Worm (Caenorhabditis elegans): ENCODE data around the gene C31H2.3.

Gene C31H2.3

ce11 chrX:5168770-5169169 lies 14.6 kb upstream of the C31H2.3 start:
- TF ChIP-seq sem-2 (GFP tag; optimal IDR thresholded peaks at IDR 0.05) (no peak), tbx-8 (GFP tag; optimal IDR thresholded peaks at IDR 0.05) (no peak), ham-2 (GFP tag; optimal IDR thresholded peaks at IDR 0.05) (no peak), hlh-1 (tag; optimal IDR thresholded peaks at IDR 0.05) (no peak), ceh-39 (tag; optimal IDR thresholded peaks at IDR 0.05) (no peak), unc-120 (tag; optimal IDR thresholded peaks at IDR 0.05; ENCODE audit: poor library complexity, severe bottlenecking) (no peak), bed-3 (GFP tag; optimal IDR thresholded peaks at IDR 0.05) (no peak), lin-13 (tag; optimal IDR thresholded peaks at IDR 0.05) (no peak), drap-1 (GFP tag; optimal IDR thresholded peaks at IDR 0.05) (no peak), M03D4.4 (tag; optimal IDR thresholded peaks at IDR 0.05) (no peak), sptf-1 (tag; optimal IDR thresholded peaks at IDR 0.05) (no peak)

DNA sequence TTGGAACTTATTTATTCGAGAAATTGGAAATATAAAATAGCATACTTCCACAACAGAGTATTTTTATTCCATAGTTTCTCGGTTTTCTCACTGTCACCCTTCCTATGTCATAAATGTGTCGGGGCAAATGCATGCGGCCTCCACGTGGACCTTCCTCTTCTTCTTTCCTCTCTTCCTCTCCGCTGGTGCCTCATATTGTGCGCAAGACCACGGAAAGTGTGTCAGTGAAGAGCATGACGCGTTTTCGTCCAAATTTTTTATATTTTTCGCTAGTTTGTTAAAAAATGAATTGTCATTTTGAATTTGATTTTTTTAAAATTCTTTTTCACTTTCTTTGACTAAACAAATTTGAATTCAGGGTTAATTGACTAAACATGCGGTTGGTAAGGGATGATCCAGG lies 10.9 kb upstream of the C31H2.3 start, which contains the start of gene mans-3:
mans-3 (plus strand) TSS at position 359 of the 400 bp plus-strand sequence.
- TF ChIP-seq ces-1 (GFP tag; optimal IDR thresholded peaks at IDR 0.05) (peak; percentile 40), ztf-11 (tag; optimal IDR thresholded peaks at IDR 0.05) (peak; percentile 59), nhr-237 (tag; optimal IDR thresholded peaks at IDR 0.05) (peak; percentile 12), mep-1 (tag; optimal IDR thresholded peaks at IDR 0.05) (peak; percentile 97), elt-3 (tag; optimal IDR thresholded peaks at IDR 0.05) (no peak), mab-5 (tag; optimal IDR thresholded peaks at IDR 0.05) (no peak), snpc-4 (tag; optimal IDR thresholded peaks at IDR 0.05) (no peak), lin-32 (GFP tag; optimal IDR thresholded peaks at IDR 0.05) (peak; percentile 26), unc-39 (tag; optimal IDR thresholded peaks at IDR 0.05) (no peak), nhr-2 (tag; optimal IDR thresholded peaks at IDR 0.05) (peak; percentile 33), unc-62 (GFP tag; optimal IDR thresholded peaks at IDR 0.05) (peak; percentile 72), ceh-83 (GFP tag; optimal IDR thresholded peaks at IDR 0.05) (no peak), lsy-2 (tag; optimal IDR thresholded peaks at IDR 0.05) (peak; percentile 63), nhr-76 (tag; optimal IDR thresholded peaks at IDR 0.05) (peak; percentile 3), flh-1 (GFP tag; optimal IDR thresholded peaks at IDR 0.05) (peak; percentile 35), tbx-8 (GFP tag; optimal IDR thresholded peaks at IDR 0.05) (no peak), nhr-12 (tag; optimal IDR thresholded peaks at IDR 0.05) (no peak), ceh-43 (GFP tag; optimal IDR thresholded peaks at IDR 0.05) (peak; percentile 27), lin-13 (tag; optimal IDR thresholded peaks at IDR 0.05) (peak; percentile 65), M03D4.4 (tag; optimal IDR thresholded peaks at IDR 0.05) (peak; percentile 68), bed-3 (GFP tag; optimal IDR thresholded peaks at IDR 0.05) (no peak), cnd-1 (tag; optimal IDR thresholded peaks at IDR 0.05) (peak; percentile 73), ham-2 (GFP tag; optimal IDR thresholded peaks at IDR 0.05) (no peak), drap-1 (GFP tag; optimal IDR thresholded peaks at IDR 0.05) (no peak), sem-2 (GFP tag; optimal IDR thresholded peaks at IDR 0.05) (no peak), unc-120 (tag; optimal IDR thresholded peaks at IDR 0.05; ENCODE audit: poor library complexity, severe bottlenecking) (no peak), mls-2 (tag; optimal IDR thresholded peaks at IDR 0.05) (peak; percentile 67), zip-8 (tag; optimal IDR thresholded peaks at IDR 0.05) (no peak), ceh-39 (tag; optimal IDR thresholded peaks at IDR 0.05) (no peak), blmp-1 (tag; optimal IDR thresholded peaks at IDR 0.05) (no peak), pha-4 (tag; optimal IDR thresholded peaks at IDR 0.05) (no peak), hlh-1 (tag; optimal IDR thresholded peaks at IDR 0.05) (no peak), sptf-1 (tag; optimal IDR thresholded peaks at IDR 0.05) (peak; percentile 90), elt-1 (tag; optimal IDR thresholded peaks at IDR 0.05; ENCODE audit: borderline replicate concordance, insufficient read depth) (no peak), nhr-28 (tag; optimal IDR thresholded peaks at IDR 0.05) (no peak)

- TF ChIP-seq flh-1 (GFP tag; optimal IDR thresholded peaks at IDR 0.05) = no peak
- TF ChIP-seq nhr-12 (tag; optimal IDR thresholded peaks at IDR 0.05) = no peak
- TF ChIP-seq hlh-1 (tag; optimal IDR thresholded peaks at IDR 0.05) = no peak
- TF ChIP-seq blmp-1 (tag; optimal IDR thresholded peaks at IDR 0.05) = no peak
- no peak for TF ChIP-seq bed-3 (GFP tag; optimal IDR thresholded peaks at IDR 0.05)
- TF ChIP-seq unc-39 (tag; optimal IDR thresholded peaks at IDR 0.05) = no peak
- no peak for TF ChIP-seq mab-5 (tag; optimal IDR thresholded peaks at IDR 0.05)
- no peak for TF ChIP-seq unc-120 (tag; optimal IDR thresholded peaks at IDR 0.05; ENCODE audit: poor library complexity, severe bottlenecking)
- no peak for TF ChIP-seq ceh-39 (tag; optimal IDR thresholded peaks at IDR 0.05)
- no peak for TF ChIP-seq ztf-11 (tag; optimal IDR thresholded peaks at IDR 0.05)
- TF ChIP-seq pha-4 (tag; optimal IDR thresholded peaks at IDR 0.05) = no peak
- no peak for TF ChIP-seq nhr-237 (tag; optimal IDR thresholded peaks at IDR 0.05)
- TF ChIP-seq lsy-2 (tag; optimal IDR thresholded peaks at IDR 0.05) = no peak
- TF ChIP-seq mep-1 (tag; optimal IDR thresholded peaks at IDR 0.05) = no peak
- TF ChIP-seq lin-13 (tag; optimal IDR thresholded peaks at IDR 0.05) = no peak
- TF ChIP-seq ces-1 (GFP tag; optimal IDR thresholded peaks at IDR 0.05) = no peak
- TF ChIP-seq ceh-83 (GFP tag; optimal IDR thresholded peaks at IDR 0.05) = no peak
- TF ChIP-seq cnd-1 (tag; optimal IDR thresholded peaks at IDR 0.05) = no peak
These were observed 9.9 kb upstream of the C31H2.3 start for ce11 chrX:5164054-5164453.
